Fruit fly (Drosophila melanogaster) whole organism: ENCODE data around the gene CG5004.

Experiments
- psq ChIP-seq: fragments of >200 bp; optimal IDR thresholded peaks from 2 replicates; lab custom pipeline; 2017
- usp ChIP-seq: fragments of >200 bp; optimal IDR thresholded peaks from 2 replicates; lab custom pipeline; 2017; ENCODE audit warnings: missing biosample characterization, missing genetic modification characterization, mixed read lengths

- no peak for TF ChIP-seq usp (GFP tag; lab: Kevin White, UChicago)
- no peak for TF ChIP-seq psq (lab: Kevin White, UChicago)
These were observed 63.1 kb downstream of the CG5004 start for dm6 chrX:17170484-17170944.
